Fruit fly (Drosophila melanogaster): ENCODE measurements around the gene CG43755.

dm6 chr2L:297480-298284, 31.9 kb downstream of the CG43755 start, which contains the start of gene Pi3K21B:
- TF ChIP-seq Clk (GFP tag; optimal IDR thresholded peaks at IDR 0.05) (peak; percentile 94), cnc (optimal IDR thresholded peaks at IDR 0.05) (no peak), bab1 (GFP tag; optimal IDR thresholded peaks at IDR 0.05) (peak; percentile 86), CG7101 (tag; optimal IDR thresholded peaks at IDR 0.05) (peak; percentile 94), CG33017 (tag; optimal IDR thresholded peaks at IDR 0.05) (peak; percentile 93), CG11617 (GFP tag; optimal IDR thresholded peaks at IDR 0.05) (peak; percentile 96), CG1620 (GFP tag; optimal IDR thresholded peaks at IDR 0.05) (peak; percentile 99), pad (GFP tag; optimal IDR thresholded peaks at IDR 0.05) (peak; percentile 90), cic (GFP tag; optimal IDR thresholded peaks at IDR 0.05) (peak; percentile 63), Mnt (GFP tag; optimal IDR thresholded peaks at IDR 0.05) (peak; percentile 96), toe (GFP tag; optimal IDR thresholded peaks at IDR 0.05) (peak; percentile 96), tj (GFP tag; optimal IDR thresholded peaks at IDR 0.05) (peak; percentile 62), kay (GFP tag; ENCODE audit: borderline replicate concordance) (no peak), Hr96 (GFP tag; optimal IDR thresholded peaks at IDR 0.05) (peak; percentile 97)

Measured in whole organism, adult.